Fruit fly (Drosophila melanogaster) whole organism, embryonic: ENCODE results near the gene P5CDh2.

Source experiments
- Asciz ChIP-seq: fragments of 200-800 bp; sonication (Bioruptor generic); optimal IDR thresholded peaks from 2 replicates; lab custom pipeline; 2017; ENCODE audit warnings: missing biosample characterization, mild to moderate bottlenecking, missing genetic modification characterization, missing genetic modification reagents
- CG11456 ChIP-seq: fragments of 200-800 bp; sonication (Bioruptor generic); IDR thresholded peaks from 3 replicates; pipeline ENCODE4 v1.3.6; 2022; ENCODE audit warnings: missing biosample characterization, missing genetic modification characterization
- CG12659 ChIP-seq: fragments of 200-800 bp; sonication (Bioruptor generic); optimal IDR thresholded peaks from 3 replicates; lab custom pipeline; 2017; ENCODE audit warnings: mild to moderate bottlenecking, missing biosample characterization, missing genetic modification reagents, missing genetic modification characterization
- CG12769 ChIP-seq: fragments of 200-800 bp; sonication (Bioruptor generic); optimal IDR thresholded peaks from 2 replicates; lab custom pipeline; 2019; ENCODE audit warnings: missing biosample characterization, mild to moderate bottlenecking, missing genetic modification characterization, moderate library complexity
- CG13894 ChIP-seq: fragments of 200-800 bp; sonication (Bioruptor generic); optimal IDR thresholded peaks from 3 replicates; lab custom pipeline; 2018; ENCODE audit warnings: missing biosample characterization, mild to moderate bottlenecking, missing genetic modification characterization, moderate library complexity
- CG15073 ChIP-seq: fragments of 200-800 bp; sonication (Bioruptor generic); optimal IDR thresholded peaks from 2 replicates; lab custom pipeline; 2016; ENCODE audit warnings: missing biosample characterization, missing genetic modification characterization
- CG17385 ChIP-seq: fragments of 200-800 bp; sonication (Bioruptor generic); optimal IDR thresholded peaks from 3 replicates; lab custom pipeline; 2018; ENCODE audit warnings: missing biosample characterization, mild to moderate bottlenecking, missing genetic modification characterization
- CG2202 ChIP-seq: fragments of 200-800 bp; sonication (Bioruptor generic); optimal IDR thresholded peaks from 2 replicates; lab custom pipeline; 2018; ENCODE audit warnings: missing biosample characterization, mild to moderate bottlenecking, missing genetic modification characterization
- CG31224 ChIP-seq: fragments of 200-800 bp; sonication (Bioruptor generic); IDR thresholded peaks from 2 replicates; pipeline ENCODE4 v1.3.6; 2022; ENCODE audit warnings: missing biosample characterization, missing genetic modification characterization
- CG31388 ChIP-seq: fragments of 200-800 bp; sonication (Bioruptor generic); optimal IDR thresholded peaks from 2 replicates; lab custom pipeline; 2016; ENCODE audit warnings: missing biosample characterization, missing genetic modification characterization
- CG3281 ChIP-seq: fragments of 200-800 bp; sonication (Bioruptor generic); optimal IDR thresholded peaks from 3 replicates; lab custom pipeline; 2017; ENCODE audit warnings: missing biosample characterization, mild to moderate bottlenecking, missing genetic modification characterization
- CG33213 ChIP-seq: fragments of 200-800 bp; sonication (Bioruptor generic); optimal IDR thresholded peaks from 3 replicates; lab custom pipeline; 2016; ENCODE audit warnings: missing biosample characterization, missing genetic modification characterization
- CG33557 ChIP-seq: fragments of 200-800 bp; sonication (Bioruptor generic); optimal IDR thresholded peaks from 2 replicates; lab custom pipeline; 2019; ENCODE audit warnings: missing biosample characterization, mild to moderate bottlenecking, missing genetic modification characterization, moderate library complexity
- CG3726 ChIP-seq: fragments of 200-800 bp; sonication (Bioruptor generic); IDR thresholded peaks from 3 replicates; pipeline ENCODE4, ENCODE4 v1.3.6; 2022; ENCODE audit warnings: missing biosample characterization, missing genetic modification characterization
- CG6254 ChIP-seq: fragments of 200-800 bp; sonication (Bioruptor generic); optimal IDR thresholded peaks from 3 replicates; lab custom pipeline; 2017; ENCODE audit warnings: mild to moderate bottlenecking, missing biosample characterization, missing genetic modification reagents, missing genetic modification characterization
- CG6683 ChIP-seq: fragments of 200-800 bp; sonication (Bioruptor generic); optimal IDR thresholded peaks from 2 replicates; lab custom pipeline; 2017; ENCODE audit warnings: missing biosample characterization, mild to moderate bottlenecking, missing genetic modification characterization, missing genetic modification reagents
- CG8290 ChIP-seq, 3 experiments: fragments of 200-800 bp; sonication (Bioruptor generic); optimal IDR thresholded peaks; 2 replicates each; lab custom pipeline; 2016 to 2019; ENCODE audit warnings: missing biosample characterization in 3 of 3, missing genetic modification characterization in 3 of 3, mild to moderate bottlenecking in 2 of 3, moderate library complexity in 1 of 3
- CG8924 ChIP-seq: fragments of 200-800 bp; optimal IDR thresholded peaks from 3 replicates; lab custom pipeline; 2019; ENCODE audit warnings: missing biosample characterization, mild to moderate bottlenecking, missing genetic modification characterization, moderate library complexity
- D19A ChIP-seq: fragments of 200-800 bp; optimal IDR thresholded peaks from 3 replicates; lab custom pipeline; 2019; ENCODE audit warnings: missing biosample characterization, mild to moderate bottlenecking, missing genetic modification characterization, moderate library complexity
- Dek ChIP-seq: fragments of 200-800 bp; sonication (Bioruptor generic); optimal IDR thresholded peaks from 3 replicates; lab custom pipeline; 2019; ENCODE audit warnings: missing biosample characterization, mild to moderate bottlenecking, missing genetic modification characterization, moderate library complexity
- E2f2 ChIP-seq: fragments of 200-800 bp; sonication (Bioruptor generic); IDR thresholded peaks from 2 replicates; pipeline ENCODE4 v1.3.6; 2022; ENCODE audit warnings: missing biosample characterization, missing genetic modification characterization
- Fer3 ChIP-seq: fragments of 200-800 bp; sonication (Bioruptor generic); optimal IDR thresholded peaks from 2 replicates; lab custom pipeline; 2018; ENCODE audit warnings: missing biosample characterization, mild to moderate bottlenecking, missing genetic modification characterization, moderate library complexity
- GATAe ChIP-seq: fragments of 200-800 bp; sonication (Bioruptor generic); conservative IDR thresholded peaks from 2 replicates; pipeline ENCODE4 v1.3.6; 2022; ENCODE audit warnings: missing biosample characterization, missing genetic modification characterization
- H2.0 ChIP-seq: fragments of 200-800 bp; sonication (Bioruptor generic); IDR thresholded peaks from 2 replicates; pipeline ENCODE4 v1.3.6; 2022; ENCODE audit warnings: missing biosample characterization, missing genetic modification characterization
- Hr3 ChIP-seq: fragments of 200-800 bp; sonication (Bioruptor generic); optimal IDR thresholded peaks from 3 replicates; lab custom pipeline; 2016; ENCODE audit warnings: missing biosample characterization, missing genetic modification characterization
- Lhr ChIP-seq: fragments of 200-800 bp; sonication (Bioruptor generic); optimal IDR thresholded peaks from 3 replicates; lab custom pipeline; 2017; ENCODE audit warnings: mild to moderate bottlenecking, missing biosample characterization, missing genetic modification reagents, missing genetic modification characterization
- NK7.1 ChIP-seq: fragments of 200-800 bp; sonication (Bioruptor generic); optimal IDR thresholded peaks from 3 replicates; lab custom pipeline; 2016; ENCODE audit warnings: missing biosample characterization, missing genetic modification characterization
- Ravus ChIP-seq: fragments of 200-800 bp; sonication (Bioruptor generic); IDR thresholded peaks from 2 replicates; pipeline ENCODE4 v1.3.6; 2022; ENCODE audit warnings: missing biosample characterization, missing genetic modification characterization
- Scr ChIP-seq: fragments of 200-800 bp; sonication (Bioruptor generic); IDR thresholded peaks from 2 replicates; pipeline ENCODE4 v1.3.6; 2022; ENCODE audit warnings: missing biosample characterization, missing genetic modification characterization; ENCODE audit not compliant: partially characterized antibody
- Trl ChIP-seq, 3 experiments: fragments of >200 bp in 2 of 3; fragments of 200-800 bp in 1 of 3; sonication (Bioruptor generic) in 1 of 3; optimal IDR thresholded peaks; 2 replicates in 1 of 3; 3 replicates in 2 of 3; lab custom pipeline; 2016 to 2017; ENCODE audit warnings: missing biosample characterization in 1 of 3, missing genetic modification characterization in 1 of 3
- Xrp1 ChIP-seq: fragments of 200-800 bp; sonication (Bioruptor generic); IDR thresholded peaks from 2 replicates; pipeline ENCODE4 v1.3.6; 2022; ENCODE audit warnings: missing biosample characterization, missing genetic modification characterization
- amos ChIP-seq: fragments of 200-800 bp; sonication (Bioruptor generic); IDR thresholded peaks from 2 replicates; pipeline ENCODE4 v1.3.6; 2022; ENCODE audit warnings: missing biosample characterization, missing genetic modification characterization; ENCODE audit not compliant: partially characterized antibody
- chn ChIP-seq: fragments of 200-800 bp; sonication (Bioruptor generic); optimal IDR thresholded peaks from 2 replicates; lab custom pipeline; 2016; ENCODE audit warnings: missing biosample characterization, missing genetic modification characterization
- croc ChIP-seq: fragments of 200-800 bp; sonication (Bioruptor generic); conservative IDR thresholded peaks from 3 replicates; pipeline ENCODE4 v1.3.6; 2022; ENCODE audit warnings: missing biosample characterization, missing genetic modification characterization
- crol ChIP-seq: fragments of 200-800 bp; sonication (Bioruptor generic); IDR thresholded peaks from 2 replicates; pipeline ENCODE4 v1.3.6; 2022; ENCODE audit warnings: missing biosample characterization, missing genetic modification characterization
- dpn ChIP-seq, 2 experiments: fragments of 200-800 bp; sonication (Bioruptor generic); optimal IDR thresholded peaks; 3 replicates each; lab custom pipeline; 2016; ENCODE audit warnings: missing biosample characterization in 2 of 2, missing genetic modification characterization in 2 of 2
- emc ChIP-seq: fragments of 200-800 bp; sonication (Bioruptor generic); optimal IDR thresholded peaks from 2 replicates; lab custom pipeline; 2016; ENCODE audit warnings: missing biosample characterization, missing genetic modification characterization
- en ChIP-seq: fragments of 200-800 bp; sonication (Bioruptor generic); optimal IDR thresholded peaks from 2 replicates; lab custom pipeline; 2016; ENCODE audit warnings: missing biosample characterization, missing genetic modification characterization
- gcm2 ChIP-seq: fragments of 200-800 bp; sonication (Bioruptor generic); optimal IDR thresholded peaks from 2 replicates; lab custom pipeline; 2016; ENCODE audit warnings: missing biosample characterization, missing genetic modification characterization
- gem ChIP-seq: fragments of 200-800 bp; sonication (Bioruptor generic); optimal IDR thresholded peaks from 2 replicates; lab custom pipeline; 2019; ENCODE audit warnings: missing biosample characterization, mild to moderate bottlenecking, missing genetic modification characterization, moderate library complexity
- kah ChIP-seq: fragments of 200-800 bp; sonication (Bioruptor generic); optimal IDR thresholded peaks from 2 replicates; lab custom pipeline; 2018; ENCODE audit warnings: missing biosample characterization, mild to moderate bottlenecking, missing genetic modification characterization
- klu ChIP-seq: fragments of 200-800 bp; sonication (Bioruptor generic); IDR thresholded peaks from 2 replicates; pipeline ENCODE4 v1.3.6; 2022; ENCODE audit warnings: missing biosample characterization, missing genetic modification characterization
- pnt ChIP-seq: fragments of 200-800 bp; sonication (Bioruptor generic); optimal IDR thresholded peaks from 3 replicates; lab custom pipeline; 2016; ENCODE audit warnings: missing biosample characterization, missing genetic modification characterization
- sc ChIP-seq, 3 experiments: fragments of >200 bp in 2 of 3; fragments of 200-800 bp in 1 of 3; sonication (Bioruptor generic) in 1 of 3; optimal IDR thresholded peaks; 2 replicates in 2 of 3; 3 replicates in 1 of 3; lab custom pipeline; 2017; ENCODE audit warnings: mild to moderate bottlenecking in 1 of 3, missing biosample characterization in 1 of 3, missing genetic modification characterization in 1 of 3, missing genetic modification reagents in 1 of 3
- sna ChIP-seq: fragments of 200-800 bp; sonication (Bioruptor generic); IDR thresholded peaks from 2 replicates; pipeline ENCODE4 v1.3.6; 2022; ENCODE audit warnings: missing biosample characterization, missing genetic modification characterization; ENCODE audit not compliant: partially characterized antibody
- tll ChIP-seq, 2 experiments: fragments of 200-800 bp in 1 of 2; fragments of >200 bp in 1 of 2; sonication (Bioruptor generic) in 1 of 2; optimal IDR thresholded peaks; 2 replicates each; lab custom pipeline; 2017 to 2019; ENCODE audit warnings: missing biosample characterization in 2 of 2, missing genetic modification characterization in 2 of 2, mild to moderate bottlenecking in 1 of 2, moderate library complexity in 1 of 2
- vnd ChIP-seq: fragments of 200-800 bp; sonication (Bioruptor generic); IDR thresholded peaks from 3 replicates; pipeline ENCODE4 v1.3.6; 2022; ENCODE audit warnings: missing biosample characterization, missing genetic modification characterization; ENCODE audit not compliant: partially characterized antibody
- zen ChIP-seq: fragments of 200-800 bp; sonication (Bioruptor generic); optimal IDR thresholded peaks from 3 replicates; lab custom pipeline; 2018; ENCODE audit warnings: missing biosample characterization, mild to moderate bottlenecking, missing genetic modification characterization, moderate library complexity

P5CDh2 gene

dm6 chr3R:21848987-21849442 is 28.7 kb upstream of the P5CDh2 start (continued):
- TF ChIP-seq Xrp1: peak; percentile 71
- no peak for TF ChIP-seq CG31388 (GFP tag; lab: Kevin White, UChicago)
- TF ChIP-seq CG6254 (GFP tag; lab: Kevin White, UChicago): peak; percentile 65
- peak; percentile 33 for TF ChIP-seq Fer3 (tag; lab: Kevin White, UChicago)
- TF ChIP-seq Lhr (GFP tag; lab: Kevin White, UChicago): peak; percentile 35
- no peak for TF ChIP-seq CG13894 (tag; lab: Kevin White, UChicago)
- TF ChIP-seq CG12769 (tag; lab: Kevin White, UChicago): no peak
- TF ChIP-seq NK7.1 (GFP tag; lab: Kevin White, UChicago): peak; percentile 29
- no peak for TF ChIP-seq Trl (optimal IDR thresholded peaks at IDR 0.05; lab: Kevin White, UChicago)
- peak; percentile 66 for TF ChIP-seq Trl (GFP tag; optimal IDR thresholded peaks at IDR 0.05; lab: Kevin White, UChicago)
- peak; percentile 61 for TF ChIP-seq pnt (GFP tag; lab: Kevin White, UChicago)
- no peak for TF ChIP-seq sc (optimal IDR thresholded peaks at IDR 0.05; lab: Kevin White, UChicago)
- TF ChIP-seq sc (GFP tag; optimal IDR thresholded peaks at IDR 0.05; lab: Kevin White, UChicago): peak; percentile 53
- peak; percentile 15 for TF ChIP-seq Dek (tag; lab: Kevin White, UChicago)
- TF ChIP-seq gcm2 (GFP tag; lab: Kevin White, UChicago): peak; percentile 35
- TF ChIP-seq emc: no peak
- peak; percentile 65 for TF ChIP-seq CG17385 (GFP tag; lab: Kevin White, UChicago)
- no peak for TF ChIP-seq sna (GFP tag; lab: Robert Waterston, UW)
- TF ChIP-seq CG15073: no peak
- no peak for TF ChIP-seq vnd (GFP tag; lab: Robert Waterston, UW)
- peak; percentile 82 for TF ChIP-seq zen
- TF ChIP-seq kah (GFP tag; lab: Kevin White, UChicago): peak; percentile 28
- no peak for TF ChIP-seq E2f2 (GFP tag; lab: Robert Waterston, UW)
- TF ChIP-seq CG11456 (GFP tag; lab: Robert Waterston, UW): no peak
- TF ChIP-seq H2.0 (GFP tag; lab: Robert Waterston, UW): 0 out of 2 replicates have a peak, but pooled peaks have one; percentile 37
- peak; percentile 61 for TF ChIP-seq chn (GFP tag; lab: Kevin White, UChicago)
- peak; percentile 53 for TF ChIP-seq dpn (GFP tag; optimal IDR thresholded peaks at IDR 0.05; lab: Kevin White, UChicago)
- TF ChIP-seq CG8290 (GFP tag; optimal IDR thresholded peaks at IDR 0.05; lab: Kevin White, UChicago): peak; percentile 9
- peak in 1 of 2 experiments; percentile 20 for TF ChIP-seq CG8290 (tag; optimal IDR thresholded peaks at IDR 0.05; lab: Kevin White, UChicago)
- peak; percentile 55 for TF ChIP-seq CG3281 (GFP tag; lab: Kevin White, UChicago)
- no peak for TF ChIP-seq tll (GFP tag; optimal IDR thresholded peaks at IDR 0.05; lab: Kevin White, UChicago)
- TF ChIP-seq klu (GFP tag; lab: Robert Waterston, UW): no peak
- no peak for TF ChIP-seq CG2202
- peak; percentile 69 for TF ChIP-seq CG33557 (GFP tag; lab: Kevin White, UChicago)
- no peak for TF ChIP-seq GATAe
- TF ChIP-seq Asciz (GFP tag; lab: Kevin White, UChicago): peak; percentile 78
- no peak for TF ChIP-seq crol (GFP tag; lab: Robert Waterston, UW)
- TF ChIP-seq CG3726 (GFP tag; lab: Robert Waterston, UW): no peak
- TF ChIP-seq croc (GFP tag; lab: Robert Waterston, UW): peak; percentile 32; the same call in 1 of the 3 replicates
- no peak for TF ChIP-seq amos
- no peak for TF ChIP-seq Ravus (GFP tag; lab: Robert Waterston, UW)
- TF ChIP-seq CG31224 (GFP tag; lab: Robert Waterston, UW): no peak
- TF ChIP-seq CG33213 (GFP tag; lab: Kevin White, UChicago): peak; percentile 55
- TF ChIP-seq Hr3: peak; percentile 56
- TF ChIP-seq Scr: no peak
- peak; percentile 84 for TF ChIP-seq CG8924 (tag; lab: Kevin White, UChicago)
- peak; percentile 54 for TF ChIP-seq en (GFP tag; lab: Kevin White, UChicago)
- peak; percentile 9 for TF ChIP-seq CG6683
- peak; percentile 86 for TF ChIP-seq gem
- TF ChIP-seq CG12659 (GFP tag; lab: Kevin White, UChicago): peak; percentile 69
- TF ChIP-seq D19A (tag; lab: Kevin White, UChicago): peak; percentile 78
